Worm (Caenorhabditis elegans): ENCODE measurements around the gene osm-8.

- TF ChIP-seq nhr-11 (tag; optimal IDR thresholded peaks at IDR 0.05): no peak
- no peak for TF ChIP-seq tbx-2 (tag; optimal IDR thresholded peaks at IDR 0.05)
- no peak for TF ChIP-seq ceh-9 (tag; optimal IDR thresholded peaks at IDR 0.05)
- TF ChIP-seq pat-9 (tag; optimal IDR thresholded peaks at IDR 0.05): no peak
These were observed 24.8 kb upstream of the osm-8 start for ce11 chrII:7630052-7630451.

Measured in whole organism, late embryonic.